Fruit fly (Drosophila melanogaster) whole organism, prepupa: ENCODE results near the gene CG14391.

Experiments used
- CG10631 ChIP-seq: fragments of 200-800 bp; sonication (Bioruptor generic); optimal IDR thresholded peaks from 2 replicates; lab custom pipeline; 2016; ENCODE audit warnings: missing biosample characterization, missing genetic modification characterization
- CG11294 ChIP-seq: fragments of 200-800 bp; sonication (Bioruptor generic); IDR thresholded peaks from 2 replicates; pipeline ENCODE4 v1.3.6; 2022; ENCODE audit warnings: missing biosample characterization, missing genetic modification characterization
- CG11762 ChIP-seq: fragments of 200-800 bp; sonication (Bioruptor generic); optimal IDR thresholded peaks from 3 replicates; lab custom pipeline; 2016; ENCODE audit warnings: missing biosample characterization, missing genetic modification characterization; ENCODE audit not compliant: insufficient read depth
- CG15336 ChIP-seq: fragments of 200-800 bp; sonication (Bioruptor generic); IDR thresholded peaks from 2 replicates; pipeline ENCODE4 v1.3.6; 2022; ENCODE audit warnings: missing biosample characterization, missing genetic modification characterization
- CG1621 ChIP-seq: fragments of 200-800 bp; sonication (Bioruptor generic); optimal IDR thresholded peaks from 3 replicates; lab custom pipeline; 2018; ENCODE audit warnings: missing biosample characterization, mild to moderate bottlenecking, missing genetic modification characterization
- CG3032 ChIP-seq: fragments of 200-800 bp; optimal IDR thresholded peaks from 2 replicates; lab custom pipeline; 2019; ENCODE audit warnings: missing biosample characterization, mild to moderate bottlenecking, missing genetic modification characterization, moderate library complexity
- CG31627 ChIP-seq: fragments of 200-800 bp; sonication (Bioruptor generic); optimal IDR thresholded peaks from 3 replicates; lab custom pipeline; 2016; ENCODE audit warnings: missing biosample characterization, missing genetic modification characterization
- CG32006 ChIP-seq: fragments of 200-800 bp; sonication (Bioruptor generic); optimal IDR thresholded peaks from 3 replicates; lab custom pipeline; 2017; ENCODE audit warnings: missing biosample characterization, mild to moderate bottlenecking, missing genetic modification characterization
- CG34406 ChIP-seq: fragments of 200-800 bp; sonication (Bioruptor generic); optimal IDR thresholded peaks from 3 replicates; lab custom pipeline; 2016; ENCODE audit warnings: missing biosample characterization, missing genetic modification characterization
- CG6163 ChIP-seq: fragments of 200-800 bp; sonication (Bioruptor generic); IDR thresholded peaks from 3 replicates; pipeline ENCODE4 v1.3.6; 2022; ENCODE audit warnings: missing biosample characterization, missing genetic modification characterization
- CG6792 ChIP-seq: fragments of 200-800 bp; sonication (Bioruptor generic); optimal IDR thresholded peaks from 3 replicates; lab custom pipeline; 2016; ENCODE audit warnings: missing biosample characterization, missing genetic modification characterization
- CG6808 ChIP-seq: fragments of 200-800 bp; sonication (Bioruptor generic); optimal IDR thresholded peaks from 3 replicates; lab custom pipeline; 2017; ENCODE audit warnings: missing biosample characterization, missing genetic modification characterization, mild to moderate bottlenecking, moderate library complexity, missing genetic modification reagents
- CG7368 ChIP-seq: fragments of 200-800 bp; sonication (Bioruptor generic); optimal IDR thresholded peaks from 3 replicates; lab custom pipeline; 2016; ENCODE audit warnings: missing biosample characterization, missing genetic modification characterization
- CG8119 ChIP-seq: fragments of 200-800 bp; sonication (Bioruptor generic); IDR thresholded peaks from 3 replicates; pipeline ENCODE4 v1.3.6; 2022; ENCODE audit warnings: missing biosample characterization, missing genetic modification characterization
- CG8319 ChIP-seq: fragments of 200-800 bp; sonication (Bioruptor generic); optimal IDR thresholded peaks from 3 replicates; lab custom pipeline; 2016; ENCODE audit warnings: missing biosample characterization, missing genetic modification characterization
- CG9139 ChIP-seq: fragments of 200-800 bp; sonication (Bioruptor generic); optimal IDR thresholded peaks from 3 replicates; lab custom pipeline; 2017; ENCODE audit warnings: missing biosample characterization, mild to moderate bottlenecking, missing genetic modification characterization
- Eip75B ChIP-seq: fragments of 200-800 bp; sonication (Bioruptor generic); optimal IDR thresholded peaks from 3 replicates; lab custom pipeline; 2016; ENCODE audit warnings: missing biosample characterization, missing genetic modification characterization
- Eip78C ChIP-seq: fragments of 200-800 bp; sonication (Bioruptor generic); peaks from one replicate; lab custom pipeline; 2016; ENCODE audit warnings: missing biosample characterization, missing genetic modification characterization
- Ets21C ChIP-seq: fragments of 200-800 bp; sonication (Bioruptor generic); optimal IDR thresholded peaks from 3 replicates; lab custom pipeline; 2016; ENCODE audit warnings: missing biosample characterization, missing genetic modification characterization
- Ets96B ChIP-seq: fragments of 200-800 bp; optimal IDR thresholded peaks from 2 replicates; lab custom pipeline; 2019; ENCODE audit warnings: missing biosample characterization, mild to moderate bottlenecking, missing genetic modification characterization, moderate library complexity
- Gug ChIP-seq: fragments of 200-800 bp; sonication (Bioruptor generic); IDR thresholded peaks from 2 replicates; pipeline ENCODE4 v1.3.6; 2022; ENCODE audit warnings: missing biosample characterization, missing genetic modification characterization
- Hr4 ChIP-seq: fragments of 200-800 bp; sonication (Bioruptor generic); optimal IDR thresholded peaks from 3 replicates; lab custom pipeline; 2016; ENCODE audit warnings: missing biosample characterization, missing genetic modification characterization
- Lpt ChIP-seq: fragments of 200-800 bp; sonication (Bioruptor generic); optimal IDR thresholded peaks from 3 replicates; lab custom pipeline; 2016; ENCODE audit warnings: missing biosample characterization, missing genetic modification characterization
- Met ChIP-seq: fragments of 200-800 bp; sonication (Bioruptor generic); optimal IDR thresholded peaks from 3 replicates; lab custom pipeline; 2016; ENCODE audit warnings: missing biosample characterization, missing genetic modification characterization
- Smox ChIP-seq: fragments of 200-800 bp; sonication (Bioruptor generic); optimal IDR thresholded peaks from 3 replicates; lab custom pipeline; 2016; ENCODE audit warnings: missing biosample characterization, missing genetic modification characterization
- Sox14 ChIP-seq: fragments of 200-800 bp; sonication (Bioruptor generic); optimal IDR thresholded peaks from 3 replicates; lab custom pipeline; 2016; ENCODE audit warnings: missing biosample characterization, missing genetic modification characterization
- Sox15 ChIP-seq: fragments of 200-800 bp; sonication (Bioruptor generic); optimal IDR thresholded peaks from 3 replicates; lab custom pipeline; 2016; ENCODE audit warnings: missing biosample characterization, missing genetic modification characterization
- achi ChIP-seq: fragments of 200-800 bp; sonication (Bioruptor generic); optimal IDR thresholded peaks from 3 replicates; lab custom pipeline; 2016; ENCODE audit warnings: missing biosample characterization, missing genetic modification characterization
- acj6 ChIP-seq: fragments of 200-800 bp; sonication (Bioruptor generic); optimal IDR thresholded peaks from 3 replicates; lab custom pipeline; 2016; ENCODE audit warnings: missing biosample characterization, missing genetic modification characterization
- dsx ChIP-seq: fragments of 200-800 bp; optimal IDR thresholded peaks from 3 replicates; lab custom pipeline; 2019; ENCODE audit warnings: missing biosample characterization, mild to moderate bottlenecking, missing genetic modification characterization, moderate library complexity; ENCODE audit not compliant: poor library complexity, severe bottlenecking
- eg ChIP-seq: fragments of 200-800 bp; sonication (Bioruptor generic); IDR thresholded peaks from 3 replicates; pipeline ENCODE4 v1.3.6; 2022; ENCODE audit warnings: missing biosample characterization, missing genetic modification characterization
- esn ChIP-seq: fragments of 200-800 bp; sonication (Bioruptor generic); optimal IDR thresholded peaks from 2 replicates; lab custom pipeline; 2016; ENCODE audit warnings: missing biosample characterization, mild to moderate bottlenecking, missing genetic modification characterization, moderate library complexity
- fd59A ChIP-seq: fragments of 200-800 bp; sonication (Bioruptor generic); optimal IDR thresholded peaks from 2 replicates; lab custom pipeline; 2017; ENCODE audit warnings: missing biosample characterization, mild to moderate bottlenecking, missing genetic modification characterization, missing genetic modification reagents
- fd85E ChIP-seq: fragments of 200-800 bp; sonication (Bioruptor generic); optimal IDR thresholded peaks from 3 replicates; lab custom pipeline; 2016; ENCODE audit warnings: missing biosample characterization, missing genetic modification characterization
- fkh ChIP-seq: fragments of 200-800 bp; sonication (Bioruptor generic); optimal IDR thresholded peaks from 3 replicates; lab custom pipeline; 2017; ENCODE audit warnings: missing biosample characterization, mild to moderate bottlenecking, missing genetic modification characterization, moderate library complexity
- lz ChIP-seq: fragments of 200-800 bp; sonication (Bioruptor generic); optimal IDR thresholded peaks from 3 replicates; lab custom pipeline; 2016; ENCODE audit warnings: missing biosample characterization, missing genetic modification characterization
- net ChIP-seq: fragments of 200-800 bp; sonication (Bioruptor generic); optimal IDR thresholded peaks from 3 replicates; lab custom pipeline; 2016; ENCODE audit warnings: missing biosample characterization, missing genetic modification characterization
- pdm3 ChIP-seq: fragments of 200-800 bp; sonication (Bioruptor generic); optimal IDR thresholded peaks from 3 replicates; lab custom pipeline; 2016; ENCODE audit warnings: missing biosample characterization, missing genetic modification characterization
- salr ChIP-seq, 2 experiments: fragments of 200-800 bp; sonication (Bioruptor generic); optimal IDR thresholded peaks; 3 replicates each; lab custom pipeline; 2016 to 2018; ENCODE audit warnings: missing biosample characterization in 2 of 2, missing genetic modification characterization in 2 of 2, mild to moderate bottlenecking in 1 of 2
- ss ChIP-seq, 2 experiments: fragments of 200-800 bp; sonication (Bioruptor generic); optimal IDR thresholded peaks; 2 replicates in 1 of 2; 3 replicates in 1 of 2; lab custom pipeline; 2017 to 2018; ENCODE audit warnings: mild to moderate bottlenecking in 2 of 2, missing biosample characterization in 2 of 2, missing genetic modification characterization in 2 of 2, moderate library complexity in 1 of 2
- svp ChIP-seq: fragments of 200-800 bp; sonication (Bioruptor generic); peaks from one replicate; lab custom pipeline; 2016; ENCODE audit warnings: missing biosample characterization, missing genetic modification characterization

Gene CG14391

dm6 chr3R:12722392-12722914, 27.8 kb upstream of the CG14391 start, which contains the start of gene Men (continued):
- peak; percentile 42 for TF ChIP-seq fd59A (GFP tag; lab: Kevin White, UChicago)
- no peak for TF ChIP-seq Sox15 (GFP tag; lab: Kevin White, UChicago)
- peak; percentile 59 for TF ChIP-seq CG34406 (GFP tag; lab: Kevin White, UChicago)
- TF ChIP-seq Gug (GFP tag; lab: Robert Waterston, UW), result peak; percentile 52; the same call in 1 of the 2 replicates
- TF ChIP-seq CG11762 (GFP tag; lab: Kevin White, UChicago), result peak; percentile 47
- TF ChIP-seq Lpt (GFP tag; lab: Kevin White, UChicago), result peak; percentile 49
- TF ChIP-seq salr (GFP tag; optimal IDR thresholded peaks at IDR 0.05; lab: Kevin White, UChicago), result peak in 1 of 2 experiments; percentile 55
- TF ChIP-seq CG8319 (GFP tag; lab: Kevin White, UChicago), result no peak
- no peak for TF ChIP-seq fkh (GFP tag; lab: Kevin White, UChicago)
- peak; percentile 71 for TF ChIP-seq eg
- peak; percentile 41 for TF ChIP-seq CG6808 (GFP tag; lab: Kevin White, UChicago)
- peak; percentile 7 for TF ChIP-seq CG1621 (tag; lab: Kevin White, UChicago)
- peak; percentile 83 for TF ChIP-seq CG15336 (GFP tag; lab: Robert Waterston, UW)
- no peak for TF ChIP-seq Ets21C (GFP tag; lab: Kevin White, UChicago)
- TF ChIP-seq CG32006 (GFP tag; lab: Kevin White, UChicago), result peak; percentile 73
- no peak for TF ChIP-seq CG31627 (GFP tag; lab: Kevin White, UChicago)
- peak; percentile 52 for TF ChIP-seq acj6 (GFP tag; lab: Kevin White, UChicago)
- TF ChIP-seq Sox14 (GFP tag; lab: Kevin White, UChicago), result peak; percentile 37
- TF ChIP-seq fd85E (GFP tag; lab: Kevin White, UChicago), result no peak
- peak; percentile 60; the same call in 2 of the 3 replicates for TF ChIP-seq CG6163 (GFP tag; lab: Robert Waterston, UW)
- TF ChIP-seq Smox (GFP tag; lab: Kevin White, UChicago), result peak; percentile 39
- peak; percentile 9 for TF ChIP-seq CG9139
- TF ChIP-seq, all 60 proteins: peak for 49

dm6 chr3R:12720344-12721200, 25.9 kb upstream of the CG14391 start:
- peak; percentile 21 for TF ChIP-seq pdm3 (GFP tag; lab: Kevin White, UChicago)
- peak in 1 of 2 experiments; percentile 13 for TF ChIP-seq salr (GFP tag; optimal IDR thresholded peaks at IDR 0.05; lab: Kevin White, UChicago)
- peak; percentile 26 for TF ChIP-seq Ets96B (tag; lab: Kevin White, UChicago)
- peak; percentile 14 for TF ChIP-seq Hr4
- peak; percentile 7 for TF ChIP-seq CG32006 (GFP tag; lab: Kevin White, UChicago)
- TF ChIP-seq Sox15 (GFP tag; lab: Kevin White, UChicago), result no peak
- peak; percentile 51; the same call in 1 of the 3 replicates for TF ChIP-seq CG6163 (GFP tag; lab: Robert Waterston, UW)
- peak; percentile 79 for TF ChIP-seq Eip78C (GFP tag; lab: Kevin White, UChicago)
- TF ChIP-seq achi (GFP tag; lab: Kevin White, UChicago), result no peak
- TF ChIP-seq CG6792 (GFP tag; lab: Kevin White, UChicago), result peak; percentile 3
- TF ChIP-seq svp (GFP tag; lab: Kevin White, UChicago), result peak; percentile 96
- TF ChIP-seq CG7368, result no peak
- TF ChIP-seq CG15336 (GFP tag; lab: Robert Waterston, UW), result 0 out of 2 replicates have a peak, but pooled peaks have one; percentile 31
- no peak for TF ChIP-seq acj6 (GFP tag; lab: Kevin White, UChicago)
- no peak for TF ChIP-seq Eip75B (GFP tag; lab: Kevin White, UChicago)
- peak; percentile 24 for TF ChIP-seq CG34406 (GFP tag; lab: Kevin White, UChicago)

- peak; percentile 66 for TF ChIP-seq achi (GFP tag; lab: Kevin White, UChicago)
- peak; percentile 67 for TF ChIP-seq CG15336 (GFP tag; lab: Robert Waterston, UW)
- peak; percentile 49 for TF ChIP-seq ss (GFP tag; optimal IDR thresholded peaks at IDR 0.05; lab: Kevin White, UChicago)
- peak; percentile 38 for TF ChIP-seq lz (GFP tag; lab: Kevin White, UChicago)
- TF ChIP-seq CG3032, result peak; percentile 66
- TF ChIP-seq Met (GFP tag; lab: Kevin White, UChicago), result peak; percentile 28
- peak; percentile 51; the same call in 1 of the 3 replicates for TF ChIP-seq CG8119 (GFP tag; lab: Robert Waterston, UW)
- peak; percentile 50 for TF ChIP-seq eg
- no peak for TF ChIP-seq Lpt (GFP tag; lab: Kevin White, UChicago)
- TF ChIP-seq CG8319 (GFP tag; lab: Kevin White, UChicago), result peak; percentile 56
- TF ChIP-seq CG6163 (GFP tag; lab: Robert Waterston, UW), result peak; percentile 62
- peak; percentile 39 for TF ChIP-seq Eip75B (GFP tag; lab: Kevin White, UChicago)
- TF ChIP-seq CG10631, result peak; percentile 55
- TF ChIP-seq net (GFP tag; lab: Kevin White, UChicago), result peak; percentile 39
- TF ChIP-seq dsx (GFP tag; lab: Kevin White, UChicago), result peak; percentile 71
- no peak for TF ChIP-seq fkh (GFP tag; lab: Kevin White, UChicago)
- TF ChIP-seq esn (GFP tag; lab: Kevin White, UChicago), result peak; percentile 68
- no peak for TF ChIP-seq Sox15 (GFP tag; lab: Kevin White, UChicago)
- peak; percentile 41 for TF ChIP-seq CG11294
Observed at dm6 chr3R:12719627-12720343, 25.1 kb upstream of the CG14391 start.
